Worm (Caenorhabditis elegans): ENCODE data around the gene T01B7.5.
A peak's percentile ranks its signal among the peaks of the same experiment; 100 is the strongest.

T01B7.5 gene

ce11 chrII:8747939-8748352 lies 31.3 kb downstream of the T01B7.5 start:
- peak; percentile 24 for TF ChIP-seq unc-120 (tag; optimal IDR thresholded peaks at IDR 0.05; ENCODE audit: poor library complexity, severe bottlenecking)
- TF ChIP-seq nhr-2 (tag; optimal IDR thresholded peaks at IDR 0.05) = peak; percentile 7
- no peak for TF ChIP-seq elt-3 (tag; optimal IDR thresholded peaks at IDR 0.05)
- peak; percentile 65 for TF ChIP-seq unc-62 (GFP tag; optimal IDR thresholded peaks at IDR 0.05)
- TF ChIP-seq ham-2 (GFP tag; optimal IDR thresholded peaks at IDR 0.05) = no peak
- peak; percentile 63 for TF ChIP-seq cnd-1 (tag; optimal IDR thresholded peaks at IDR 0.05)
- TF ChIP-seq unc-39 (tag; optimal IDR thresholded peaks at IDR 0.05) = no peak
- no peak for TF ChIP-seq lin-13 (tag; optimal IDR thresholded peaks at IDR 0.05)
- no peak for TF ChIP-seq ceh-83 (GFP tag; optimal IDR thresholded peaks at IDR 0.05)
- TF ChIP-seq mab-5 (tag; optimal IDR thresholded peaks at IDR 0.05) = peak; percentile 32
- TF ChIP-seq pha-4 (tag; optimal IDR thresholded peaks at IDR 0.05) = peak; percentile 69
- TF ChIP-seq mls-2 (tag; optimal IDR thresholded peaks at IDR 0.05) = peak; percentile 68
- peak; percentile 8 for TF ChIP-seq mep-1 (tag; optimal IDR thresholded peaks at IDR 0.05)
- TF ChIP-seq lin-32 (GFP tag; optimal IDR thresholded peaks at IDR 0.05) = no peak
- TF ChIP-seq flh-1 (GFP tag; optimal IDR thresholded peaks at IDR 0.05) = no peak
- TF ChIP-seq M03D4.4 (tag; optimal IDR thresholded peaks at IDR 0.05) = peak; percentile 40
- TF ChIP-seq ceh-43 (GFP tag; optimal IDR thresholded peaks at IDR 0.05) = peak; percentile 29
- peak; percentile 55 for TF ChIP-seq drap-1 (GFP tag; optimal IDR thresholded peaks at IDR 0.05)
- TF ChIP-seq ces-1 (GFP tag; optimal IDR thresholded peaks at IDR 0.05) = peak; percentile 30

ce11 chrII:8748638-8749037 lies 32.0 kb downstream of the T01B7.5 start:
- TF ChIP-seq snpc-4 (tag; optimal IDR thresholded peaks at IDR 0.05) (no peak), cnd-1 (tag; optimal IDR thresholded peaks at IDR 0.05) (peak; percentile 69), ces-1 (GFP tag; optimal IDR thresholded peaks at IDR 0.05) (peak; percentile 58)

DNA sequence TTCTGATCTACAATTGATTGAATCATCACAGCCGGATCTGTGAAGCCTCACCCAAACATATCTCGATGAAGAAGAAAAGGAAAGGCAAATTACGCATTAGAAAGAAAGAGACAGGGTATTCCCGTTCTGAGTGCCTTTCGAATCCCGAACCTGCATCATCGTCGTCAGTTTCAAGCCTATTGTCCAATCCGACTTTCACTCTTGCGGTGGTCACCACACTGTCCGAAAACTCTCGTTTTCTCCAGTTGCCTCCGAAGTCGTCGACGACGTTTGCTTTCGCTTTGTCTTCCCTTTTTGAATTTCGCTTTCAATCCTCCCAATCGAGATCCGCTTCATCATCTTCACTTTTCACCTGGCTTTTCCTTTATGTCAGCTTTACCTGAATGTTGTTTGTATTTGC lies 32.5 kb downstream of the T01B7.5 start:
- TF ChIP-seq elt-1 (tag; optimal IDR thresholded peaks at IDR 0.05; ENCODE audit: borderline replicate concordance, insufficient read depth) = peak; percentile 58
- peak; percentile 80 for TF ChIP-seq ham-2 (GFP tag; optimal IDR thresholded peaks at IDR 0.05)
- TF ChIP-seq zip-8 (tag; optimal IDR thresholded peaks at IDR 0.05) = no peak
- peak; percentile 99 for TF ChIP-seq blmp-1 (tag; optimal IDR thresholded peaks at IDR 0.05)

DNA sequence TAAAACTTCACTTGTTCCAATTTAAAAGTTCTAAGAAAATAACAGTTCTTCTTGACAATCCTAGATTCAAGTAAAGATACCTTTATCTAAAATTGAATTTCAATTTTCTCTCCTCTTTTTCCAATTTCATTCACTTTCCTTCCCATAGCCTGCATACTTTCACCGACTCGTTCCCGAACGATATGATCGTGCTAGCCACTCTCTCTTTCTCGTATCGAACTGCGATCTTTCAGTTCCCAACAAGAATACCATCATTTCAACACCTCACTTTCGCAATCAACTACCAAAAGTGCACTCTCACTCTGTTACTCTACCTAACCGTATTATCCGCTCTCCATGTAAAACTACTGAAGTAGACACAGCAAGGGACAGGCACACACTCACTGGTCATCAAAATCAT lies 33.4 kb downstream of the T01B7.5 start:
- TF ChIP-seq nhr-237 (tag; optimal IDR thresholded peaks at IDR 0.05) = no peak
- no peak for TF ChIP-seq mep-1 (tag; optimal IDR thresholded peaks at IDR 0.05)
- no peak for TF ChIP-seq lin-13 (tag; optimal IDR thresholded peaks at IDR 0.05)
- TF ChIP-seq tbx-8 (GFP tag; optimal IDR thresholded peaks at IDR 0.05) = no peak
- TF ChIP-seq unc-39 (tag; optimal IDR thresholded peaks at IDR 0.05) = no peak
- no peak for TF ChIP-seq unc-62 (GFP tag; optimal IDR thresholded peaks at IDR 0.05)
- no peak for TF ChIP-seq elt-3 (tag; optimal IDR thresholded peaks at IDR 0.05)

DNA sequence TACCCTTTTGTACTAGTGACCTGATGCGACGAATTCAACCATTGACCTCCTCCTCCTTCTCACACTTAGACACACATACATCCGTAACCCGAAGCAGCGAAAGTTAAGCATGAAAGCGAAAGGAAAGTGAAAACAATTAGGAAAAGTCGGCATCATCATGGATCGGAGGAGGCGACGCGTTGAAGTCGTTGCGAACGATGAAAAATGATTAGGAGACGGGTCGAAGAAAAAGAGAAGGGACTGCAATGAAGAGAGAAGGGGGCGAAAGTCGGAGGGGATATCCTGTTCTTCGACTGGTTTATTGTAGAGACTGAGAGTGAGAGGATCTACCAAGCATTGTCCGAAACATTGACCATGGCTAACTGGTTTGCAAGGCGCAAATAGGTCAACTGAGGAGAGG lies 34.4 kb downstream of the T01B7.5 start:
- no peak for TF ChIP-seq ceh-83 (GFP tag; optimal IDR thresholded peaks at IDR 0.05)
- TF ChIP-seq blmp-1 (tag; optimal IDR thresholded peaks at IDR 0.05) = peak; percentile 100
- no peak for TF ChIP-seq zip-8 (tag; optimal IDR thresholded peaks at IDR 0.05)
- TF ChIP-seq ham-2 (GFP tag; optimal IDR thresholded peaks at IDR 0.05) = peak; percentile 99
- TF ChIP-seq nhr-2 (tag; optimal IDR thresholded peaks at IDR 0.05) = no peak
- TF ChIP-seq nhr-12 (tag; optimal IDR thresholded peaks at IDR 0.05) = no peak
- TF ChIP-seq lsy-2 (tag; optimal IDR thresholded peaks at IDR 0.05) = no peak
- TF ChIP-seq bed-3 (GFP tag; optimal IDR thresholded peaks at IDR 0.05) = no peak
- peak; percentile 1 for TF ChIP-seq elt-1 (tag; optimal IDR thresholded peaks at IDR 0.05; ENCODE audit: borderline replicate concordance, insufficient read depth)
- TF ChIP-seq nhr-76 (tag; optimal IDR thresholded peaks at IDR 0.05) = no peak
- no peak for TF ChIP-seq pha-4 (tag; optimal IDR thresholded peaks at IDR 0.05)
- TF ChIP-seq ceh-39 (tag; optimal IDR thresholded peaks at IDR 0.05) = no peak
- TF ChIP-seq nhr-237 (tag; optimal IDR thresholded peaks at IDR 0.05) = peak; percentile 8
- TF ChIP-seq drap-1 (GFP tag; optimal IDR thresholded peaks at IDR 0.05) = no peak
- TF ChIP-seq snpc-4 (tag; optimal IDR thresholded peaks at IDR 0.05) = no peak
- TF ChIP-seq tbx-8 (GFP tag; optimal IDR thresholded peaks at IDR 0.05) = no peak
- TF ChIP-seq unc-120 (tag; optimal IDR thresholded peaks at IDR 0.05; ENCODE audit: poor library complexity, severe bottlenecking) = no peak
- no peak for TF ChIP-seq unc-39 (tag; optimal IDR thresholded peaks at IDR 0.05)
- TF ChIP-seq nhr-28 (tag; optimal IDR thresholded peaks at IDR 0.05) = no peak
- TF ChIP-seq hlh-1 (tag; optimal IDR thresholded peaks at IDR 0.05) = no peak
- no peak for TF ChIP-seq lin-32 (GFP tag; optimal IDR thresholded peaks at IDR 0.05)
- TF ChIP-seq mep-1 (tag; optimal IDR thresholded peaks at IDR 0.05) = peak; percentile 5
- TF ChIP-seq lin-13 (tag; optimal IDR thresholded peaks at IDR 0.05) = no peak
- no peak for TF ChIP-seq mls-2 (tag; optimal IDR thresholded peaks at IDR 0.05)
- TF ChIP-seq flh-1 (GFP tag; optimal IDR thresholded peaks at IDR 0.05) = no peak

Measured in whole organism, mixed stage, embryonic.